Fruit fly (Drosophila melanogaster): ENCODE results near the gene RabX2.

dm6 chrX:10375216-10375615, 42.0 kb upstream of the RabX2 start, which contains the start of the genes CG32686 and CG2898:
- TF ChIP-seq CG8478 (optimal IDR thresholded peaks at IDR 0.05) (no peak), CTCF (optimal IDR thresholded peaks at IDR 0.05) (no peak)
